Fruit fly (Drosophila melanogaster): ENCODE measurements around the gene Ten-a.

- no peak for TF ChIP-seq psq (optimal IDR thresholded peaks at IDR 0.05)
- no peak for TF ChIP-seq h (optimal IDR thresholded peaks at IDR 0.05)
- TF ChIP-seq insv (optimal IDR thresholded peaks at IDR 0.05), result no peak
- TF ChIP-seq Myc (optimal IDR thresholded peaks at IDR 0.05), result no peak
- no peak for TF ChIP-seq Sin3A (optimal IDR thresholded peaks at IDR 0.05)
- TF ChIP-seq ttk (optimal IDR thresholded peaks at IDR 0.05), result no peak
Observed at dm6 chrX:12178526-12178925, 135.0 kb downstream of the Ten-a start, which contains the start of gene CG1924.

Measured in Kc167 (cell line).